Fruit fly (Drosophila melanogaster) whole organism, prepupa: ENCODE measurements around the gene CG32280.
A peak's percentile ranks its signal among the peaks of the same experiment; 100 is the strongest.

Experiments
- Blimp-1 ChIP-seq: fragments of 200-800 bp; sonication (Bioruptor generic); optimal IDR thresholded peaks from 3 replicates; lab custom pipeline; 2017; ENCODE audit warnings: missing biosample characterization, missing genetic modification characterization, mild to moderate bottlenecking, moderate library complexity, missing genetic modification reagents
- CG10631 ChIP-seq: fragments of 200-800 bp; sonication (Bioruptor generic); optimal IDR thresholded peaks from 2 replicates; lab custom pipeline; 2016; ENCODE audit warnings: missing biosample characterization, missing genetic modification characterization
- CG11294 ChIP-seq: fragments of 200-800 bp; sonication (Bioruptor generic); IDR thresholded peaks from 2 replicates; pipeline ENCODE4 v1.3.6; 2022; ENCODE audit warnings: missing biosample characterization, missing genetic modification characterization
- CG11762 ChIP-seq: fragments of 200-800 bp; sonication (Bioruptor generic); optimal IDR thresholded peaks from 3 replicates; lab custom pipeline; 2016; ENCODE audit warnings: missing biosample characterization, missing genetic modification characterization; ENCODE audit not compliant: insufficient read depth
- CG11902 ChIP-seq: fragments of 200-800 bp; sonication (Bioruptor generic); optimal IDR thresholded peaks from 3 replicates; lab custom pipeline; 2016; ENCODE audit warnings: missing biosample characterization, missing genetic modification characterization
- CG1621 ChIP-seq: fragments of 200-800 bp; sonication (Bioruptor generic); optimal IDR thresholded peaks from 3 replicates; lab custom pipeline; 2018; ENCODE audit warnings: missing biosample characterization, mild to moderate bottlenecking, missing genetic modification characterization
- CG16779 ChIP-seq: fragments of 200-800 bp; sonication (Bioruptor generic); optimal IDR thresholded peaks from 3 replicates; lab custom pipeline; 2017; ENCODE audit warnings: missing biosample characterization, mild to moderate bottlenecking, missing genetic modification characterization
- CG3032 ChIP-seq: fragments of 200-800 bp; optimal IDR thresholded peaks from 2 replicates; lab custom pipeline; 2019; ENCODE audit warnings: missing biosample characterization, mild to moderate bottlenecking, missing genetic modification characterization, moderate library complexity
- CG31627 ChIP-seq: fragments of 200-800 bp; sonication (Bioruptor generic); optimal IDR thresholded peaks from 3 replicates; lab custom pipeline; 2016; ENCODE audit warnings: missing biosample characterization, missing genetic modification characterization
- CG32006 ChIP-seq: fragments of 200-800 bp; sonication (Bioruptor generic); optimal IDR thresholded peaks from 3 replicates; lab custom pipeline; 2017; ENCODE audit warnings: missing biosample characterization, mild to moderate bottlenecking, missing genetic modification characterization
- CG34406 ChIP-seq: fragments of 200-800 bp; sonication (Bioruptor generic); optimal IDR thresholded peaks from 3 replicates; lab custom pipeline; 2016; ENCODE audit warnings: missing biosample characterization, missing genetic modification characterization
- CG3919 ChIP-seq: fragments of 200-800 bp; sonication (Bioruptor generic); optimal IDR thresholded peaks from 3 replicates; lab custom pipeline; 2016; ENCODE audit warnings: missing biosample characterization, missing genetic modification characterization
- CG4318 ChIP-seq: fragments of 200-800 bp; sonication (Bioruptor generic); optimal IDR thresholded peaks from 3 replicates; lab custom pipeline; 2017; ENCODE audit warnings: missing biosample characterization, mild to moderate bottlenecking, missing genetic modification characterization
- CG6163 ChIP-seq: fragments of 200-800 bp; sonication (Bioruptor generic); IDR thresholded peaks from 3 replicates; pipeline ENCODE4 v1.3.6; 2022; ENCODE audit warnings: missing biosample characterization, missing genetic modification characterization
- CG6276 ChIP-seq: fragments of 200-800 bp; sonication (Bioruptor generic); optimal IDR thresholded peaks from 2 replicates; lab custom pipeline; 2017; ENCODE audit warnings: missing biosample characterization, mild to moderate bottlenecking, missing genetic modification characterization
- CG6792 ChIP-seq: fragments of 200-800 bp; sonication (Bioruptor generic); optimal IDR thresholded peaks from 3 replicates; lab custom pipeline; 2016; ENCODE audit warnings: missing biosample characterization, missing genetic modification characterization
- CG6808 ChIP-seq: fragments of 200-800 bp; sonication (Bioruptor generic); optimal IDR thresholded peaks from 3 replicates; lab custom pipeline; 2017; ENCODE audit warnings: missing biosample characterization, missing genetic modification characterization, mild to moderate bottlenecking, moderate library complexity, missing genetic modification reagents
- CG6854 ChIP-seq: fragments of 200-800 bp; sonication (Bioruptor generic); optimal IDR thresholded peaks from 2 replicates; lab custom pipeline; 2017; ENCODE audit warnings: missing biosample characterization, mild to moderate bottlenecking, missing genetic modification characterization
- CG7368 ChIP-seq: fragments of 200-800 bp; sonication (Bioruptor generic); optimal IDR thresholded peaks from 3 replicates; lab custom pipeline; 2016; ENCODE audit warnings: missing biosample characterization, missing genetic modification characterization
- CG8319 ChIP-seq: fragments of 200-800 bp; sonication (Bioruptor generic); optimal IDR thresholded peaks from 3 replicates; lab custom pipeline; 2016; ENCODE audit warnings: missing biosample characterization, missing genetic modification characterization
- CG8632 ChIP-seq: fragments of 200-800 bp; sonication (Bioruptor generic); optimal IDR thresholded peaks from 3 replicates; lab custom pipeline; 2016; ENCODE audit warnings: missing biosample characterization, missing genetic modification characterization
- Eip75B ChIP-seq: fragments of 200-800 bp; sonication (Bioruptor generic); optimal IDR thresholded peaks from 3 replicates; lab custom pipeline; 2016; ENCODE audit warnings: missing biosample characterization, missing genetic modification characterization
- Ets96B ChIP-seq: fragments of 200-800 bp; optimal IDR thresholded peaks from 2 replicates; lab custom pipeline; 2019; ENCODE audit warnings: missing biosample characterization, mild to moderate bottlenecking, missing genetic modification characterization, moderate library complexity
- Gug ChIP-seq: fragments of 200-800 bp; sonication (Bioruptor generic); IDR thresholded peaks from 2 replicates; pipeline ENCODE4 v1.3.6; 2022; ENCODE audit warnings: missing biosample characterization, missing genetic modification characterization
- Hr38 ChIP-seq: sonication (Bioruptor generic); optimal IDR thresholded peaks from 2 replicates; lab custom pipeline; 2016; ENCODE audit warnings: missing biosample characterization, missing genetic modification characterization
- Hr39 ChIP-seq: fragments of 200-800 bp; sonication (Bioruptor generic); optimal IDR thresholded peaks from 2 replicates; lab custom pipeline; 2016; ENCODE audit warnings: missing biosample characterization, missing genetic modification characterization
- Hr4 ChIP-seq: fragments of 200-800 bp; sonication (Bioruptor generic); optimal IDR thresholded peaks from 3 replicates; lab custom pipeline; 2016; ENCODE audit warnings: missing biosample characterization, missing genetic modification characterization
- Lpt ChIP-seq: fragments of 200-800 bp; sonication (Bioruptor generic); optimal IDR thresholded peaks from 3 replicates; lab custom pipeline; 2016; ENCODE audit warnings: missing biosample characterization, missing genetic modification characterization
- Met ChIP-seq: fragments of 200-800 bp; sonication (Bioruptor generic); optimal IDR thresholded peaks from 3 replicates; lab custom pipeline; 2016; ENCODE audit warnings: missing biosample characterization, missing genetic modification characterization
- OdsH ChIP-seq: fragments of 200-800 bp; sonication (Bioruptor generic); optimal IDR thresholded peaks from 3 replicates; lab custom pipeline; 2016; ENCODE audit warnings: missing biosample characterization, missing genetic modification characterization
- Smox ChIP-seq: fragments of 200-800 bp; sonication (Bioruptor generic); optimal IDR thresholded peaks from 3 replicates; lab custom pipeline; 2016; ENCODE audit warnings: missing biosample characterization, missing genetic modification characterization
- Sox102F ChIP-seq: fragments of 200-800 bp; sonication (Bioruptor generic); optimal IDR thresholded peaks from 2 replicates; lab custom pipeline; 2016; ENCODE audit warnings: missing biosample characterization, mild to moderate bottlenecking, missing genetic modification characterization
- Sox14 ChIP-seq: fragments of 200-800 bp; sonication (Bioruptor generic); optimal IDR thresholded peaks from 3 replicates; lab custom pipeline; 2016; ENCODE audit warnings: missing biosample characterization, missing genetic modification characterization
- Sox15 ChIP-seq: fragments of 200-800 bp; sonication (Bioruptor generic); optimal IDR thresholded peaks from 3 replicates; lab custom pipeline; 2016; ENCODE audit warnings: missing biosample characterization, missing genetic modification characterization
- acj6 ChIP-seq: fragments of 200-800 bp; sonication (Bioruptor generic); optimal IDR thresholded peaks from 3 replicates; lab custom pipeline; 2016; ENCODE audit warnings: missing biosample characterization, missing genetic modification characterization
- cyc ChIP-seq: fragments of 200-800 bp; sonication (Bioruptor generic); optimal IDR thresholded peaks from 3 replicates; lab custom pipeline; 2016; ENCODE audit warnings: missing biosample characterization, missing genetic modification characterization
- dac ChIP-seq: fragments of 200-800 bp; sonication (Bioruptor generic); optimal IDR thresholded peaks from 2 replicates; lab custom pipeline; 2017; ENCODE audit warnings: missing biosample characterization, mild to moderate bottlenecking, missing genetic modification characterization
- eg ChIP-seq: fragments of 200-800 bp; sonication (Bioruptor generic); IDR thresholded peaks from 3 replicates; pipeline ENCODE4 v1.3.6; 2022; ENCODE audit warnings: missing biosample characterization, missing genetic modification characterization
- esn ChIP-seq: fragments of 200-800 bp; sonication (Bioruptor generic); optimal IDR thresholded peaks from 2 replicates; lab custom pipeline; 2016; ENCODE audit warnings: missing biosample characterization, mild to moderate bottlenecking, missing genetic modification characterization, moderate library complexity
- fd59A ChIP-seq: fragments of 200-800 bp; sonication (Bioruptor generic); optimal IDR thresholded peaks from 2 replicates; lab custom pipeline; 2017; ENCODE audit warnings: missing biosample characterization, mild to moderate bottlenecking, missing genetic modification characterization, missing genetic modification reagents
- fd85E ChIP-seq: fragments of 200-800 bp; sonication (Bioruptor generic); optimal IDR thresholded peaks from 3 replicates; lab custom pipeline; 2016; ENCODE audit warnings: missing biosample characterization, missing genetic modification characterization
- lz ChIP-seq: fragments of 200-800 bp; sonication (Bioruptor generic); optimal IDR thresholded peaks from 3 replicates; lab custom pipeline; 2016; ENCODE audit warnings: missing biosample characterization, missing genetic modification characterization
- net ChIP-seq: fragments of 200-800 bp; sonication (Bioruptor generic); optimal IDR thresholded peaks from 3 replicates; lab custom pipeline; 2016; ENCODE audit warnings: missing biosample characterization, missing genetic modification characterization
- pdm3 ChIP-seq: fragments of 200-800 bp; sonication (Bioruptor generic); optimal IDR thresholded peaks from 3 replicates; lab custom pipeline; 2016; ENCODE audit warnings: missing biosample characterization, missing genetic modification characterization
- ss ChIP-seq, 2 experiments: fragments of 200-800 bp; sonication (Bioruptor generic); optimal IDR thresholded peaks; 2 replicates in 1 of 2; 3 replicates in 1 of 2; lab custom pipeline; 2017 to 2018; ENCODE audit warnings: mild to moderate bottlenecking in 2 of 2, missing biosample characterization in 2 of 2, missing genetic modification characterization in 2 of 2, moderate library complexity in 1 of 2
- svp ChIP-seq: fragments of 200-800 bp; sonication (Bioruptor generic); peaks from one replicate; lab custom pipeline; 2016; ENCODE audit warnings: missing biosample characterization, missing genetic modification characterization
- topi ChIP-seq: fragments of 200-800 bp; sonication (Bioruptor generic); optimal IDR thresholded peaks from 3 replicates; lab custom pipeline; 2016; ENCODE audit warnings: missing biosample characterization, missing genetic modification characterization

The CG32280 gene

dm6 chr3L:3172445-3172844, 7.5 kb downstream of the CG32280 start, which contains the start of gene CG14963:
Gene CG14963, minus strand, starts transcription at chr3L:3172545.
- TF ChIP-seq CG6792 (no peak), CG3032 (tag; lab: Kevin White, UChicago) (no peak), CG6276 (GFP tag; lab: Kevin White, UChicago) (no peak), CG7368 (GFP tag; lab: Kevin White, UChicago) (no peak), Hr39 (no peak), CG11902 (GFP tag; lab: Kevin White, UChicago) (no peak), Ets96B (tag; lab: Kevin White, UChicago) (no peak), Sox102F (GFP tag; lab: Kevin White, UChicago) (no peak), CG11294 (GFP tag; lab: Robert Waterston, UW) (no peak), OdsH (GFP tag; lab: Kevin White, UChicago) (no peak), eg (GFP tag; lab: Robert Waterston, UW) (no peak), cyc (GFP tag; lab: Kevin White, UChicago) (no peak), CG6854 (no peak), dac (GFP tag; lab: Kevin White, UChicago) (no peak), Smox (GFP tag; lab: Kevin White, UChicago) (no peak), Gug (GFP tag; lab: Robert Waterston, UW) (no peak), net (GFP tag; lab: Kevin White, UChicago) (no peak), CG11762 (no peak), Blimp-1 (GFP tag; lab: Kevin White, UChicago) (no peak)
- TF ChIP-seq, all 60 proteins: peak for 0

dm6 chr3L:3177872-3178271, 12.9 kb downstream of the CG32280 start:
- TF ChIP-seq Blimp-1 (GFP tag; lab: Kevin White, UChicago) (no peak), svp (no peak), CG6276 (GFP tag; lab: Kevin White, UChicago) (no peak), lz (GFP tag; lab: Kevin White, UChicago) (no peak), topi (GFP tag; lab: Kevin White, UChicago) (no peak), Hr38 (no peak), CG1621 (tag; lab: Kevin White, UChicago) (no peak), CG31627 (GFP tag; lab: Kevin White, UChicago) (no peak), Hr4 (GFP tag; lab: Kevin White, UChicago) (no peak), CG8319 (GFP tag; lab: Kevin White, UChicago) (no peak), Smox (GFP tag; lab: Kevin White, UChicago) (no peak), CG16779 (tag; lab: Kevin White, UChicago) (no peak), Lpt (GFP tag; lab: Kevin White, UChicago) (no peak), fd85E (GFP tag; lab: Kevin White, UChicago) (no peak), eg (GFP tag; lab: Robert Waterston, UW) (no peak), acj6 (GFP tag; lab: Kevin White, UChicago) (no peak), Ets96B (tag; lab: Kevin White, UChicago) (no peak), CG4318 (GFP tag; lab: Kevin White, UChicago) (no peak), CG6808 (GFP tag; lab: Kevin White, UChicago) (no peak), CG32006 (GFP tag; lab: Kevin White, UChicago) (no peak)

- TF ChIP-seq CG16779 (tag; lab: Kevin White, UChicago) (no peak), Sox14 (GFP tag; lab: Kevin White, UChicago) (no peak), CG31627 (GFP tag; lab: Kevin White, UChicago) (peak; percentile 79), CG32006 (GFP tag; lab: Kevin White, UChicago) (no peak), CG6854 (no peak), esn (GFP tag; lab: Kevin White, UChicago) (peak; percentile 76), fd59A (GFP tag; lab: Kevin White, UChicago) (peak; percentile 6), CG3919 (GFP tag; lab: Kevin White, UChicago) (no peak), Sox15 (peak; percentile 38), CG34406 (GFP tag; lab: Kevin White, UChicago) (peak; percentile 11), ss (GFP tag; optimal IDR thresholded peaks at IDR 0.05; lab: Kevin White, UChicago) (no peak), Gug (GFP tag; lab: Robert Waterston, UW) (peak; percentile 28; the same call in 1 of the 2 replicates), Eip75B (no peak), pdm3 (GFP tag; lab: Kevin White, UChicago) (no peak), CG4318 (GFP tag; lab: Kevin White, UChicago) (no peak), Met (GFP tag; lab: Kevin White, UChicago) (no peak), CG3032 (tag; lab: Kevin White, UChicago) (peak; percentile 44), CG8632 (no peak), lz (GFP tag; lab: Kevin White, UChicago) (peak; percentile 84), cyc (GFP tag; lab: Kevin White, UChicago) (peak; percentile 57), CG6163 (GFP tag; lab: Robert Waterston, UW) (peak; percentile 29; the same call in 1 of the 3 replicates), Ets96B (tag; lab: Kevin White, UChicago) (no peak), CG10631 (GFP tag; lab: Kevin White, UChicago) (no peak)
Observed at dm6 chr3L:3178530-3179096, 13.6 kb downstream of the CG32280 start, which contains the start of the genes MnM and Girdin. Gene MnM, minus strand, starts transcription at chr3L:3178580. Gene Girdin, plus strand, starts transcription at chr3L:3178930.
